Fruit fly (Drosophila melanogaster): ENCODE measurements around the gene RpS8.

- no peak for TF ChIP-seq CG8478 (optimal IDR thresholded peaks at IDR 0.05)
- TF ChIP-seq Dll (optimal IDR thresholded peaks at IDR 0.05): no peak
- TF ChIP-seq pan (optimal IDR thresholded peaks at IDR 0.05): no peak
Observed at dm6 chr3R:29867470-29867869, 6.1 kb downstream of the RpS8 start.

Data from whole organism.